Worm (Caenorhabditis elegans): ENCODE results near the gene inx-6.

DNA sequence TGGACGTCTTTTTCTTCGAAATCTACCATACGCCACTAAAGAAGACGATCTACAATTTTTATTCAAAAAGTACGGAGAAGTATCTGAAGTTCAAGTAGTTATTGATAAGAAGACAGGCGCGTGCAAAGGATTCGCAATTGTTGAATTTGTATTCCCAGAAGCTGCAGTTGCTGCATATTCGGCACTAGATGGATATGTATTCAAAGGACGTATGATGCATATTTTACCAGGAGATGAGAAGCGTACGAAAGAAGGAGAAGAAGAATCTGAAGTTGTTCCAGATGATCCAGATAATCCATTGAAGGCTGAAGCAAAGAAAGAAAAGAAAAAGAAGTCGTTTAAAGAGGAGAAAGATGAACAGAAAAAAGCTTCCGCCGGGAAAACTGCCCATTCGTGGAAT is 20.5 kb upstream of the inx-6 start:
- no peak for TF ChIP-seq mdl-1 (tag; optimal IDR thresholded peaks at IDR 0.05)
- no peak for TF ChIP-seq ama-1 (optimal IDR thresholded peaks at IDR 0.05)
- no peak for TF ChIP-seq jun-1 (tag; optimal IDR thresholded peaks at IDR 0.05)
- TF ChIP-seq sox-4 (tag; optimal IDR thresholded peaks at IDR 0.05) = no peak
- no peak for TF ChIP-seq nhr-11 (tag; optimal IDR thresholded peaks at IDR 0.05)
- no peak for TF ChIP-seq tbx-2 (tag; optimal IDR thresholded peaks at IDR 0.05)
- TF ChIP-seq tlp-1 (tag; optimal IDR thresholded peaks at IDR 0.05) = no peak
- TF ChIP-seq rnt-1 (tag; optimal IDR thresholded peaks at IDR 0.05) = no peak
- no peak for TF ChIP-seq lin-39 (tag; optimal IDR thresholded peaks at IDR 0.05)
- no peak for TF ChIP-seq lsy-2 (tag; optimal IDR thresholded peaks at IDR 0.05)
- no peak for TF ChIP-seq pqm-1 (tag; optimal IDR thresholded peaks at IDR 0.05)
- no peak for TF ChIP-seq unc-130 (tag; optimal IDR thresholded peaks at IDR 0.05)
- TF ChIP-seq aly-2 (tag; optimal IDR thresholded peaks at IDR 0.05) = no peak

Measured in whole organism, L1 larva.